Fruit fly (Drosophila melanogaster) whole organism, prepupa: Measurements from ENCODE around the gene CG5645.

Experiments used
- Blimp-1 ChIP-seq: fragments of 200-800 bp; sonication (Bioruptor generic); optimal IDR thresholded peaks from 3 replicates; lab custom pipeline; 2017; ENCODE audit warnings: missing biosample characterization, missing genetic modification characterization, mild to moderate bottlenecking, moderate library complexity, missing genetic modification reagents
- CG10631 ChIP-seq: fragments of 200-800 bp; sonication (Bioruptor generic); optimal IDR thresholded peaks from 2 replicates; lab custom pipeline; 2016; ENCODE audit warnings: missing biosample characterization, missing genetic modification characterization
- CG10669 ChIP-seq: fragments of 200-800 bp; sonication (Bioruptor generic); optimal IDR thresholded peaks from 3 replicates; lab custom pipeline; 2018; ENCODE audit warnings: missing biosample characterization, mild to moderate bottlenecking, missing genetic modification characterization, moderate library complexity
- CG11902 ChIP-seq: fragments of 200-800 bp; sonication (Bioruptor generic); optimal IDR thresholded peaks from 3 replicates; lab custom pipeline; 2016; ENCODE audit warnings: missing biosample characterization, missing genetic modification characterization
- CG1621 ChIP-seq: fragments of 200-800 bp; sonication (Bioruptor generic); optimal IDR thresholded peaks from 3 replicates; lab custom pipeline; 2018; ENCODE audit warnings: missing biosample characterization, mild to moderate bottlenecking, missing genetic modification characterization
- CG16779 ChIP-seq: fragments of 200-800 bp; sonication (Bioruptor generic); optimal IDR thresholded peaks from 3 replicates; lab custom pipeline; 2017; ENCODE audit warnings: missing biosample characterization, mild to moderate bottlenecking, missing genetic modification characterization
- CG34406 ChIP-seq: fragments of 200-800 bp; sonication (Bioruptor generic); optimal IDR thresholded peaks from 3 replicates; lab custom pipeline; 2016; ENCODE audit warnings: missing biosample characterization, missing genetic modification characterization
- CG6163 ChIP-seq: fragments of 200-800 bp; sonication (Bioruptor generic); IDR thresholded peaks from 3 replicates; pipeline ENCODE4 v1.3.6; 2022; ENCODE audit warnings: missing biosample characterization, missing genetic modification characterization
- CG6276 ChIP-seq: fragments of 200-800 bp; sonication (Bioruptor generic); optimal IDR thresholded peaks from 2 replicates; lab custom pipeline; 2017; ENCODE audit warnings: missing biosample characterization, mild to moderate bottlenecking, missing genetic modification characterization
- CG6792 ChIP-seq: fragments of 200-800 bp; sonication (Bioruptor generic); optimal IDR thresholded peaks from 3 replicates; lab custom pipeline; 2016; ENCODE audit warnings: missing biosample characterization, missing genetic modification characterization
- CG7368 ChIP-seq: fragments of 200-800 bp; sonication (Bioruptor generic); optimal IDR thresholded peaks from 3 replicates; lab custom pipeline; 2016; ENCODE audit warnings: missing biosample characterization, missing genetic modification characterization
- CG8119 ChIP-seq: fragments of 200-800 bp; sonication (Bioruptor generic); IDR thresholded peaks from 3 replicates; pipeline ENCODE4 v1.3.6; 2022; ENCODE audit warnings: missing biosample characterization, missing genetic modification characterization
- CG8632 ChIP-seq: fragments of 200-800 bp; sonication (Bioruptor generic); optimal IDR thresholded peaks from 3 replicates; lab custom pipeline; 2016; ENCODE audit warnings: missing biosample characterization, missing genetic modification characterization
- Eip93F ChIP-seq: fragments of 200-800 bp; sonication (Bioruptor generic); optimal IDR thresholded peaks from 2 replicates; lab custom pipeline; 2016; ENCODE audit warnings: missing biosample characterization, mild to moderate bottlenecking, missing genetic modification characterization
- Ets96B ChIP-seq: fragments of 200-800 bp; optimal IDR thresholded peaks from 2 replicates; lab custom pipeline; 2019; ENCODE audit warnings: missing biosample characterization, mild to moderate bottlenecking, missing genetic modification characterization, moderate library complexity
- Lpt ChIP-seq: fragments of 200-800 bp; sonication (Bioruptor generic); optimal IDR thresholded peaks from 3 replicates; lab custom pipeline; 2016; ENCODE audit warnings: missing biosample characterization, missing genetic modification characterization
- Met ChIP-seq: fragments of 200-800 bp; sonication (Bioruptor generic); optimal IDR thresholded peaks from 3 replicates; lab custom pipeline; 2016; ENCODE audit warnings: missing biosample characterization, missing genetic modification characterization
- Sox14 ChIP-seq: fragments of 200-800 bp; sonication (Bioruptor generic); optimal IDR thresholded peaks from 3 replicates; lab custom pipeline; 2016; ENCODE audit warnings: missing biosample characterization, missing genetic modification characterization
- acj6 ChIP-seq: fragments of 200-800 bp; sonication (Bioruptor generic); optimal IDR thresholded peaks from 3 replicates; lab custom pipeline; 2016; ENCODE audit warnings: missing biosample characterization, missing genetic modification characterization
- cyc ChIP-seq: fragments of 200-800 bp; sonication (Bioruptor generic); optimal IDR thresholded peaks from 3 replicates; lab custom pipeline; 2016; ENCODE audit warnings: missing biosample characterization, missing genetic modification characterization
- dac ChIP-seq: fragments of 200-800 bp; sonication (Bioruptor generic); optimal IDR thresholded peaks from 2 replicates; lab custom pipeline; 2017; ENCODE audit warnings: missing biosample characterization, mild to moderate bottlenecking, missing genetic modification characterization
- eg ChIP-seq: fragments of 200-800 bp; sonication (Bioruptor generic); IDR thresholded peaks from 3 replicates; pipeline ENCODE4 v1.3.6; 2022; ENCODE audit warnings: missing biosample characterization, missing genetic modification characterization
- esn ChIP-seq: fragments of 200-800 bp; sonication (Bioruptor generic); optimal IDR thresholded peaks from 2 replicates; lab custom pipeline; 2016; ENCODE audit warnings: missing biosample characterization, mild to moderate bottlenecking, missing genetic modification characterization, moderate library complexity
- fd59A ChIP-seq: fragments of 200-800 bp; sonication (Bioruptor generic); optimal IDR thresholded peaks from 2 replicates; lab custom pipeline; 2017; ENCODE audit warnings: missing biosample characterization, mild to moderate bottlenecking, missing genetic modification characterization, missing genetic modification reagents
- fd85E ChIP-seq: fragments of 200-800 bp; sonication (Bioruptor generic); optimal IDR thresholded peaks from 3 replicates; lab custom pipeline; 2016; ENCODE audit warnings: missing biosample characterization, missing genetic modification characterization
- lz ChIP-seq: fragments of 200-800 bp; sonication (Bioruptor generic); optimal IDR thresholded peaks from 3 replicates; lab custom pipeline; 2016; ENCODE audit warnings: missing biosample characterization, missing genetic modification characterization
- net ChIP-seq: fragments of 200-800 bp; sonication (Bioruptor generic); optimal IDR thresholded peaks from 3 replicates; lab custom pipeline; 2016; ENCODE audit warnings: missing biosample characterization, missing genetic modification characterization
- pdm3 ChIP-seq: fragments of 200-800 bp; sonication (Bioruptor generic); optimal IDR thresholded peaks from 3 replicates; lab custom pipeline; 2016; ENCODE audit warnings: missing biosample characterization, missing genetic modification characterization
- spab ChIP-seq: fragments of 200-800 bp; sonication (Bioruptor generic); optimal IDR thresholded peaks from 2 replicates; lab custom pipeline; 2017; ENCODE audit warnings: missing biosample characterization, mild to moderate bottlenecking, missing genetic modification characterization, missing genetic modification reagents
- svp ChIP-seq: fragments of 200-800 bp; sonication (Bioruptor generic); peaks from one replicate; lab custom pipeline; 2016; ENCODE audit warnings: missing biosample characterization, missing genetic modification characterization
- topi ChIP-seq: fragments of 200-800 bp; sonication (Bioruptor generic); optimal IDR thresholded peaks from 3 replicates; lab custom pipeline; 2016; ENCODE audit warnings: missing biosample characterization, missing genetic modification characterization

Gene CG5645

dm6 chr3L:12136630-12137029 lies at the start of gene CG5645, which contains the start of gene Atg12 (continued):
- TF ChIP-seq net (GFP tag; lab: Kevin White, UChicago) (no peak), pdm3 (GFP tag; lab: Kevin White, UChicago) (peak; percentile 63), Met (peak; percentile 66), Blimp-1 (GFP tag; lab: Kevin White, UChicago) (no peak), fd85E (GFP tag; lab: Kevin White, UChicago) (peak; percentile 38), esn (GFP tag; lab: Kevin White, UChicago) (peak; percentile 80), spab (GFP tag; lab: Kevin White, UChicago) (no peak)

- TF ChIP-seq Eip93F (GFP tag; lab: Kevin White, UChicago) (no peak), svp (GFP tag; lab: Kevin White, UChicago) (peak; percentile 71), CG10631 (GFP tag; lab: Kevin White, UChicago) (no peak), CG6163 (GFP tag; lab: Robert Waterston, UW) (no peak)
Observed at dm6 chr3L:12185336-12185735, 48.8 kb upstream of the CG5645 start.

- TF ChIP-seq fd85E (GFP tag; lab: Kevin White, UChicago) (no peak), svp (GFP tag; lab: Kevin White, UChicago) (peak; percentile 71)
Observed at dm6 chr3L:12184564-12185034, 48.1 kb upstream of the CG5645 start, which contains the start of gene Miox. TSS of gene Miox (plus strand) at chr3L:12184984.

dm6 chr3L:12183967-12184366 lies 47.5 kb upstream of the CG5645 start:
- TF ChIP-seq svp (GFP tag; lab: Kevin White, UChicago) (peak; percentile 44), Met (no peak)

- TF ChIP-seq CG7368 (GFP tag; lab: Kevin White, UChicago): no peak
- no peak for TF ChIP-seq Blimp-1 (GFP tag; lab: Kevin White, UChicago)
- no peak for TF ChIP-seq pdm3 (GFP tag; lab: Kevin White, UChicago)
- TF ChIP-seq Lpt: no peak
- TF ChIP-seq topi: no peak
- no peak for TF ChIP-seq acj6 (GFP tag; lab: Kevin White, UChicago)
- TF ChIP-seq CG8119: no peak
- TF ChIP-seq lz (GFP tag; lab: Kevin White, UChicago): no peak
- TF ChIP-seq CG34406 (GFP tag; lab: Kevin White, UChicago): no peak
- TF ChIP-seq CG8632 (GFP tag; lab: Kevin White, UChicago): no peak
- TF ChIP-seq dac: no peak
- no peak for TF ChIP-seq CG6276 (GFP tag; lab: Kevin White, UChicago)
- no peak for TF ChIP-seq svp (GFP tag; lab: Kevin White, UChicago)
- no peak for TF ChIP-seq eg (GFP tag; lab: Robert Waterston, UW)
Observed at dm6 chr3L:12178847-12179437, 42.4 kb upstream of the CG5645 start.

dm6 chr3L:12177301-12177700 lies 40.8 kb upstream of the CG5645 start, which contains the start of gene CAH2:
TSS of gene CAH2 (plus strand) at chr3L:12177601.
- no peak for TF ChIP-seq Sox14 (GFP tag; lab: Kevin White, UChicago)
- TF ChIP-seq topi: no peak
- no peak for TF ChIP-seq dac
- no peak for TF ChIP-seq CG6276 (GFP tag; lab: Kevin White, UChicago)
- TF ChIP-seq CG7368 (GFP tag; lab: Kevin White, UChicago): no peak
- no peak for TF ChIP-seq CG1621 (tag; lab: Kevin White, UChicago)
- TF ChIP-seq CG6792 (GFP tag; lab: Kevin White, UChicago): no peak
- TF ChIP-seq Ets96B: no peak
- TF ChIP-seq cyc (GFP tag; lab: Kevin White, UChicago): no peak
- no peak for TF ChIP-seq CG10631 (GFP tag; lab: Kevin White, UChicago)
- TF ChIP-seq CG6163 (GFP tag; lab: Robert Waterston, UW): no peak
- TF ChIP-seq CG10669 (GFP tag; lab: Kevin White, UChicago): no peak

dm6 chr3L:12175382-12175781 lies 38.9 kb upstream of the CG5645 start, which contains the start of gene Rh7:
TSS of gene Rh7 (minus strand) at chr3L:12175482.
- TF ChIP-seq pdm3 (GFP tag; lab: Kevin White, UChicago) (no peak), CG34406 (GFP tag; lab: Kevin White, UChicago) (no peak), CG16779 (tag; lab: Kevin White, UChicago) (no peak), acj6 (GFP tag; lab: Kevin White, UChicago) (no peak), fd59A (GFP tag; lab: Kevin White, UChicago) (no peak), svp (GFP tag; lab: Kevin White, UChicago) (peak; percentile 27), CG11902 (GFP tag; lab: Kevin White, UChicago) (no peak)
